Fruit fly (Drosophila melanogaster) whole organism, adult: ENCODE measurements around the gene CG42693.
A peak's percentile ranks its signal among the peaks of the same experiment; 100 is the strongest.

Experiments
- CG11617 ChIP-seq: fragments of 200-800 bp; sonication (Bioruptor generic); optimal IDR thresholded peaks from 2 replicates; lab custom pipeline; 2017; ENCODE audit warnings: mild to moderate bottlenecking, missing biosample characterization, missing genetic modification reagents, missing genetic modification characterization
- CG12768 ChIP-seq: fragments of 200-800 bp; sonication (Bioruptor generic); optimal IDR thresholded peaks from 2 replicates; lab custom pipeline; 2017; ENCODE audit warnings: missing biosample characterization, missing genetic modification characterization, mild to moderate bottlenecking, moderate library complexity, missing genetic modification reagents
- CG14711 ChIP-seq: fragments of 200-800 bp; sonication (Bioruptor generic); optimal IDR thresholded peaks from 2 replicates; lab custom pipeline; 2018; ENCODE audit warnings: missing biosample characterization, mild to moderate bottlenecking, missing genetic modification characterization, moderate library complexity
- CG1620 ChIP-seq: fragments of 200-800 bp; sonication (Bioruptor generic); optimal IDR thresholded peaks from 2 replicates; lab custom pipeline; 2016; ENCODE audit warnings: missing biosample characterization, missing genetic modification characterization
- CG33017 ChIP-seq: fragments of 200-800 bp; sonication (Bioruptor generic); optimal IDR thresholded peaks from 2 replicates; lab custom pipeline; 2018; ENCODE audit warnings: missing biosample characterization, mild to moderate bottlenecking, missing genetic modification characterization, moderate library complexity
- CG5204 ChIP-seq: fragments of 200-800 bp; sonication (Bioruptor generic); optimal IDR thresholded peaks from 2 replicates; lab custom pipeline; 2016; ENCODE audit warnings: missing biosample characterization, missing genetic modification characterization
- CG7045 ChIP-seq: fragments of 200-800 bp; sonication (Bioruptor generic); optimal IDR thresholded peaks from 2 replicates; lab custom pipeline; 2017; ENCODE audit warnings: missing biosample characterization, mild to moderate bottlenecking, missing genetic modification characterization
- CG7101 ChIP-seq: fragments of 200-800 bp; sonication (Bioruptor generic); optimal IDR thresholded peaks from 2 replicates; lab custom pipeline; 2018; ENCODE audit warnings: missing biosample characterization, mild to moderate bottlenecking, missing genetic modification characterization, moderate library complexity
- Clk ChIP-seq: fragments of 200-800 bp; sonication (Bioruptor generic); optimal IDR thresholded peaks from 2 replicates; lab custom pipeline; 2017; ENCODE audit warnings: missing biosample characterization, missing genetic modification characterization
- Crg-1 ChIP-seq: fragments of 200-800 bp; sonication (Bioruptor generic); optimal IDR thresholded peaks from 2 replicates; lab custom pipeline; 2016; ENCODE audit warnings: missing biosample characterization, missing genetic modification characterization
- Hr96 ChIP-seq: fragments of 200-800 bp; sonication (Bioruptor generic); optimal IDR thresholded peaks from 2 replicates; lab custom pipeline; 2016; ENCODE audit warnings: missing biosample characterization, missing genetic modification characterization
- Mnt ChIP-seq: fragments of 200-800 bp; sonication (Bioruptor generic); optimal IDR thresholded peaks from 2 replicates; lab custom pipeline; 2016; ENCODE audit warnings: missing biosample characterization, mild to moderate bottlenecking, missing genetic modification characterization
- bab1 ChIP-seq: fragments of 200-800 bp; sonication (Bioruptor generic); optimal IDR thresholded peaks from 3 replicates; lab custom pipeline; 2019; ENCODE audit warnings: missing biosample characterization, mild to moderate bottlenecking, missing genetic modification characterization, moderate library complexity
- cic ChIP-seq: fragments of 200-800 bp; sonication (Bioruptor generic); optimal IDR thresholded peaks from 2 replicates; lab custom pipeline; 2017; ENCODE audit warnings: missing biosample characterization, mild to moderate bottlenecking, missing genetic modification characterization, moderate library complexity
- cnc ChIP-seq, 2 experiments: fragments of >200 bp; optimal IDR thresholded peaks; 2 replicates each; lab custom pipeline; 2017
- kay ChIP-seq: fragments of 200-800 bp; sonication (Bioruptor generic); peaks from one replicate; lab custom pipeline; 2016; ENCODE audit warnings: missing biosample characterization, missing genetic modification characterization, borderline replicate concordance
- ovo ChIP-seq: fragments of 200-800 bp; sonication (Bioruptor generic); optimal IDR thresholded peaks from 2 replicates; lab custom pipeline; 2016; ENCODE audit warnings: missing biosample characterization, missing genetic modification characterization
- pad ChIP-seq: fragments of 200-800 bp; sonication (Bioruptor generic); optimal IDR thresholded peaks from 3 replicates; lab custom pipeline; 2017; ENCODE audit warnings: missing biosample characterization, missing genetic modification characterization, mild to moderate bottlenecking, moderate library complexity, missing genetic modification reagents
- tj ChIP-seq: fragments of 200-800 bp; sonication (Bioruptor generic); optimal IDR thresholded peaks from 3 replicates; lab custom pipeline; 2017; ENCODE audit warnings: missing biosample characterization, mild to moderate bottlenecking, missing genetic modification characterization, moderate library complexity
- toe ChIP-seq: fragments of 200-800 bp; sonication (Bioruptor generic); optimal IDR thresholded peaks from 2 replicates; lab custom pipeline; 2016; ENCODE audit warnings: missing biosample characterization, missing genetic modification characterization

The CG42693 gene

DNA sequence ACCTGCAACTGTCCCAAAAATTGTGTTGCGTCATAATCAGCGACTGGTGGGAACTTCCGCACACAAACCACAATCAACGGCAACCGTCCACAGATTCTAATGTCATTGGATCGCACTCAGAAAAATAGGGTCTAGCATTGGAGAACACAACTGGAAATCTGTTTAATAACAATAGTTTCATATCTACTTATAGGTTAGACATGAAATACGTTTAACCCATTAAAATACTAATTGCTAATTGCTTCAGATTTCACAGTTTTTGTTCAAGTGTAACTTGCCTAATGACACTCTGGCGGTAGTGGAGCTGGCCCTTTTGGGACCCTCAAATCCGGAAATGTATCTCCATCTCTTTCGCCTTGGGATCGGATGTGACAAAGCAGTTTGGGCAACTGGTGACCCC is 11.5 kb downstream of the CG42693 start:
- no peak for TF ChIP-seq CG5204
- no peak for TF ChIP-seq CG7101 (tag; lab: Kevin White, UChicago)
- no peak for TF ChIP-seq CG33017 (tag; lab: Kevin White, UChicago)
- TF ChIP-seq kay (GFP tag; lab: Kevin White, UChicago), result no peak
- TF ChIP-seq CG1620 (GFP tag; lab: Kevin White, UChicago), result no peak
- TF ChIP-seq Hr96, result no peak
- TF ChIP-seq ovo (GFP tag; lab: Kevin White, UChicago), result no peak
- no peak for TF ChIP-seq tj
- TF ChIP-seq CG14711, result no peak
- no peak for TF ChIP-seq CG12768
- no peak for TF ChIP-seq CG11617 (GFP tag; lab: Kevin White, UChicago)
- no peak for TF ChIP-seq Mnt (GFP tag; lab: Kevin White, UChicago)
- no peak for TF ChIP-seq toe
- no peak for TF ChIP-seq bab1

DNA sequence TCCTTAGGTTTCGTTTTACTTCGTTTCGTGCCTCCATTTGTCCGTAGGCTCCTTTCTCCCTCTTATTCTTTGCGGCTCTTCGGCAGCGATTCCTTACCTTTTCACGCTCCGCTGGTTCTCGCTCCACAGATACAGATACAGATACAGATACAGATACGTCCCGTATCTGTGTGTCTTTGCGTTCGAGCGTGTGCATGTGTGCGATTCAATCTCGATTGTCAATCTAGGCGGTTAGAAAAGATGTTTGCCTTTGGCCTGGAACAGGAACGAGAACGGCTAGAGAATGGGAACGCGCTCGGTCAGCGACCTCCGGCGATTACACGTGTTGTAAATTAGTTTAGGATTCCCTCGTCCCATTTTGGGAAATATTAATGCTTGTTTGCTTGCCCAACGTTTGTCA is 17.7 kb downstream of the CG42693 start:
- TF ChIP-seq CG1620 (GFP tag; lab: Kevin White, UChicago) (no peak), pad (GFP tag; lab: Kevin White, UChicago) (no peak), Hr96 (no peak), CG11617 (GFP tag; lab: Kevin White, UChicago) (no peak)

DNA sequence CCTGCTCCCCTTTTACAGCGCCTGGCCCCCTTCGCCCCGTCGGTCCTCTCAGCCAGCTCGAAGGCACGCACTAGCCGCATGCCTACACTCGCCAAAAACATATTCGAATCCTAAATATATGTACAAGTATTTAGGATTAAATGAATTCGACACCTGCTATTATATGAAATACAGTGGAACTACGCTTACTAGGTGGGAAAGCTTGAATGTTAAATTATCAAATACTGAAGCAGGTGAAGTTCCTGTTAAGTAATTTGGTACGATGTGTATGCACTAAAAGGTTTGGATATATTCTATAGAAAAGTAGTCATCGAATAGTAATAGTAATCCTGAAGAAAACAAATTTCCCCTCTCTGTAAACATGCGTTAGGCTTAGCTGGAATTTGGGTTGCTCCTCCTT is 18.4 kb downstream of the CG42693 start:
- TF ChIP-seq CG5204 (no peak), Mnt (GFP tag; lab: Kevin White, UChicago) (no peak), Hr96 (no peak), CG12768 (no peak), Clk (GFP tag; lab: Kevin White, UChicago) (no peak), CG1620 (GFP tag; lab: Kevin White, UChicago) (no peak), CG7101 (tag; lab: Kevin White, UChicago) (no peak)

DNA sequence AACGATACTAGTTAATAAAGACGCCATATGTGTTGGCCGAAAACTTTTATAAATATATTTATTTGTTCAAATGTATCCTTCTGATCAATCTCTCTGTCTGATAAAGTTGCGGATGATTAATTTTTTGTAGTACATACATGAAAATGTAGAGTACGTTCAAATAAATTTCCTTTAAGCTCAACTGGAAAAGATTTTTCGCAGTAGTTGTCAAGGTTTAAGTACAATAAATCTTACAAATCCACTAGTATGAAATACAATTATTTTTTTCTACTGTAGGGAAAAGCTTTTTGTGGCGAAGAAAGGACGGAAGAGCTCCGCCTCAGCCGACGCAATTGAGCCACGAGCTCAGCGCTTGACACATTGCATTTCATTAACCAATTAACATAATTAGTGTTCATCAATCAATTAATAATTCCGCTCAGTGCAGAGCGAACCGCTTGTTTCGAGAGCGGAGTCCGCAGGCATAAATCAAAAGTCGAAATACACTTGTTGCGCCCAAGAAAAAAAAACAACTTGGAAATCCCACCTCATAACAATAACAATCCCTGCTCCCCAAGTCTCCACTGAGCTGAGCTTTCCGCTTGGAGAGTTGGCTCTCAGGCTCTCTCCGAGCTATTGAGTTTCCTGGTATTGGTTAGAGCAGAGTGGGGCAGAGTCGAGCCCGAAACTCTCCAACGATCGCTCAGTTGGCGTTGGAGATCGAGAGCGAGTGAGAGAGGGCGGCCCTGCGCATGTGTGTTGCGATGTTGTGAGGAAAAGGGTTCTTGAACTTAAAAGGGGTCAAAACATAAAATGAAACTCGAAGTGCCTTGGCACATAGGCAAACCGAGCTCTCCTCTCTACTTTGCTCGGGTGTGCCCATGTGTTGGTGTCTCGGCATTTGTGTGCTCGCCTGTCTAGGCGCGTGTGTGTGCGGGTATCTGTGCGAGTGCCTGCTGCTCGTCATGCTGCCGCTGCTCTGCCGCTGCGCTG is 19.2 kb downstream of the CG42693 start:
- TF ChIP-seq CG33017 (tag; lab: Kevin White, UChicago) (no peak), CG5204 (no peak), CG1620 (GFP tag; lab: Kevin White, UChicago) (no peak), CG7101 (tag; lab: Kevin White, UChicago) (no peak), pad (GFP tag; lab: Kevin White, UChicago) (peak; percentile 85), Crg-1 (GFP tag; lab: Kevin White, UChicago) (no peak), kay (GFP tag; lab: Kevin White, UChicago) (peak; percentile 52), tj (peak; percentile 40)

DNA sequence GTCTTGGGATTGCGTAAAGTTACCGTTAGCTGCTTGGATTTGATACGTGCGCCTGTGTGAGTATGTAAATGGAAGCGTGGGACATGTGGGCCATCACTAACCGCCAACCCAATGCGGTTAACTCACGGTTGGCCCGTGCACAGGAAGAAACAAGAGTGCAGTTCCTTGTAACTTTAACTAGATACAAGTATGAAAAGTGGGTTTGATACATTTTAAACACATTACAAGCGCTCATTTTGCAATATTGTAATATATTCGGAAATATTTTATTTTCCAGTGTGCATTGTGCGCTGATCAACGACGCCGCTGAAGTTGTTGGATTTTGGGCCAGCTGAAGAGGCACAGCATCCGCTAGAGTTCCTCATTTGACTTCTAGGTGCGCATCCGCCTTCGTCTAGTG is 20.4 kb downstream of the CG42693 start:
- no peak for TF ChIP-seq cic (GFP tag; lab: Kevin White, UChicago)
- no peak for TF ChIP-seq pad (GFP tag; lab: Kevin White, UChicago)
- TF ChIP-seq CG5204, result no peak
- no peak for TF ChIP-seq CG12768
- no peak for TF ChIP-seq bab1
- no peak for TF ChIP-seq CG7045 (GFP tag; lab: Kevin White, UChicago)
- no peak for TF ChIP-seq toe
- no peak for TF ChIP-seq CG11617 (GFP tag; lab: Kevin White, UChicago)
- no peak for TF ChIP-seq kay (GFP tag; lab: Kevin White, UChicago)
- no peak for TF ChIP-seq tj
- no peak for TF ChIP-seq CG1620 (GFP tag; lab: Kevin White, UChicago)
- TF ChIP-seq Crg-1 (GFP tag; lab: Kevin White, UChicago), result no peak
- TF ChIP-seq Hr96, result no peak
- no peak for TF ChIP-seq Clk (GFP tag; lab: Kevin White, UChicago)
- no peak for TF ChIP-seq Mnt (GFP tag; lab: Kevin White, UChicago)
- no peak for TF ChIP-seq CG7101 (tag; lab: Kevin White, UChicago)
- no peak for TF ChIP-seq ovo (GFP tag; lab: Kevin White, UChicago)
- no peak for TF ChIP-seq CG33017 (tag; lab: Kevin White, UChicago)
- TF ChIP-seq cnc (optimal IDR thresholded peaks at IDR 0.05; lab: Kevin White, UChicago), result no peak

DNA sequence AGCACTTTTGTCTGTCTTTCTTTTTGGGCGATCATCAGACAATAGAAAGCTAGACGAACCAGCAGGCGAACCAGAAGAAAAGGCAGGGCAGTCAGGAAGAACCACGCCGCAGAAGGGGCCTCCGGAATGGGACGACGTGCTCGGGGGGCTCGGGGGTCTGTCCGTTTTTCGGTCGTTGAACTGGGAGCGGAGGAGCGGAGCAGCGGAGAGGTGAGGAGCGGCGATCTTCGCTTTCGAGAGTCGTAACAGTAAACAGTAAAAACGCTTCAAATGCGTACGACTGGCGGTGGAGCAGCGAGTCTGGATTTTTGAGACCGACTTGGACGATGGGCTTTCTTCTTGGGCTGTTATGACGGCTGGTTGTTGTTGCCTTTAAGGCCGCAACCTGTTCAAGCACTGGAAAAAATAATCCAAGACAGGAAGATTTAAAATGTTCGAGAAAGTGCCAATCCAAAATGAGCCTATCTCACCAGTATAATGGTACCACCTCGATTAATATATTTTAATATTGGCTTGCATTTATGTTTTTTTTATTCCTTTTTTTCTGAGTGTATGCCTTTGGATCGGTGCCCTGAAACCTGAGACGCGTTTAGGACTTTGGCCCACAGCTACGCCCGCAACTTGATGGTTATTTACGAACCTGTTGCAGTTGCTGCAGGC is 21.3 kb downstream of the CG42693 start:
- TF ChIP-seq CG7045 (GFP tag; lab: Kevin White, UChicago), result no peak
- no peak for TF ChIP-seq CG14711
- TF ChIP-seq bab1, result no peak
- no peak for TF ChIP-seq CG7101 (tag; lab: Kevin White, UChicago)
- TF ChIP-seq cnc (optimal IDR thresholded peaks at IDR 0.05; lab: Kevin White, UChicago), result no peak
- TF ChIP-seq kay (GFP tag; lab: Kevin White, UChicago), result no peak
- TF ChIP-seq Crg-1 (GFP tag; lab: Kevin White, UChicago), result no peak
- TF ChIP-seq cic (GFP tag; lab: Kevin White, UChicago), result no peak
- no peak for TF ChIP-seq toe
- no peak for TF ChIP-seq tj
- no peak for TF ChIP-seq CG11617 (GFP tag; lab: Kevin White, UChicago)
- TF ChIP-seq Hr96, result no peak
- no peak for TF ChIP-seq CG1620 (GFP tag; lab: Kevin White, UChicago)
- no peak for TF ChIP-seq pad (GFP tag; lab: Kevin White, UChicago)
- TF ChIP-seq Mnt (GFP tag; lab: Kevin White, UChicago), result no peak
- no peak for TF ChIP-seq CG5204
